Fruit fly (Drosophila melanogaster) whole organism, embryonic: Measurements from ENCODE around the gene Neurl4.
A peak's percentile ranks its signal among the peaks of the same experiment; 100 is the strongest.

ENCODE experiments used
- Adf1 ChIP-seq: fragments of 200-800 bp; sonication (Bioruptor generic); IDR thresholded peaks from 2 replicates; pipeline ENCODE4 v1.3.6; 2022; ENCODE audit warnings: missing biosample characterization, missing genetic modification characterization
- BEAF-32 ChIP-seq: fragments of 200-800 bp; sonication (Bioruptor generic); optimal IDR thresholded peaks from 3 replicates; lab custom pipeline; 2017; ENCODE audit warnings: missing biosample characterization, missing genetic modification characterization, mild to moderate bottlenecking, moderate library complexity, missing genetic modification reagents
- CG10267 ChIP-seq: fragments of 200-800 bp; sonication (Bioruptor generic); optimal IDR thresholded peaks from 2 replicates; lab custom pipeline; 2018; ENCODE audit warnings: missing biosample characterization, mild to moderate bottlenecking, missing genetic modification characterization, moderate library complexity
- CG11504 ChIP-seq: fragments of 200-800 bp; sonication (Bioruptor generic); optimal IDR thresholded peaks from 3 replicates; lab custom pipeline; 2019; ENCODE audit warnings: missing biosample characterization, mild to moderate bottlenecking, missing genetic modification characterization, moderate library complexity
- CG12104 ChIP-seq: fragments of 200-800 bp; sonication (Bioruptor generic); optimal IDR thresholded peaks from 3 replicates; lab custom pipeline; 2016; ENCODE audit warnings: missing biosample characterization, missing genetic modification characterization
- CG12391 ChIP-seq: fragments of 200-800 bp; sonication (Bioruptor generic); optimal IDR thresholded peaks from 3 replicates; lab custom pipeline; 2018; ENCODE audit warnings: missing biosample characterization, mild to moderate bottlenecking, missing genetic modification characterization, moderate library complexity
- CG1603 ChIP-seq: fragments of 200-800 bp; sonication (Bioruptor generic); optimal IDR thresholded peaks from 2 replicates; lab custom pipeline; 2019; ENCODE audit warnings: missing biosample characterization, mild to moderate bottlenecking, missing genetic modification characterization, moderate library complexity
- CG17802 ChIP-seq: fragments of 200-800 bp; sonication (Bioruptor generic); optimal IDR thresholded peaks from 2 replicates; lab custom pipeline; 2018; ENCODE audit warnings: missing biosample characterization, mild to moderate bottlenecking, missing genetic modification characterization, moderate library complexity
- CG17912 ChIP-seq: fragments of 200-800 bp; sonication (Bioruptor generic); optimal IDR thresholded peaks from 2 replicates; lab custom pipeline; 2018; ENCODE audit warnings: missing biosample characterization, mild to moderate bottlenecking, missing genetic modification characterization
- CG18476 ChIP-seq: fragments of 200-800 bp; sonication (Bioruptor generic); optimal IDR thresholded peaks from 2 replicates; lab custom pipeline; 2016; ENCODE audit warnings: missing biosample characterization, mild to moderate bottlenecking, missing genetic modification characterization
- CG2116 ChIP-seq: fragments of 200-800 bp; sonication (Bioruptor generic); optimal IDR thresholded peaks from 3 replicates; lab custom pipeline; 2018; ENCODE audit warnings: missing biosample characterization, mild to moderate bottlenecking, missing genetic modification characterization
- CG34422 ChIP-seq: fragments of 200-800 bp; sonication (Bioruptor generic); IDR thresholded peaks from 3 replicates; pipeline ENCODE4 v1.3.6; 2022; ENCODE audit warnings: missing biosample characterization, missing genetic modification characterization
- CG6813 ChIP-seq: fragments of 200-800 bp; sonication (Bioruptor generic); optimal IDR thresholded peaks from 2 replicates; lab custom pipeline; 2017; ENCODE audit warnings: missing biosample characterization, missing genetic modification characterization, mild to moderate bottlenecking, moderate library complexity, missing genetic modification reagents
- CG7786 ChIP-seq: fragments of 200-800 bp; sonication (Bioruptor generic); optimal IDR thresholded peaks from 2 replicates; lab custom pipeline; 2016; ENCODE audit warnings: missing biosample characterization, missing genetic modification characterization
- CG7839 ChIP-seq: fragments of 200-800 bp; sonication (Bioruptor generic); optimal IDR thresholded peaks from 3 replicates; lab custom pipeline; 2018; ENCODE audit warnings: missing biosample characterization, mild to moderate bottlenecking, missing genetic modification characterization, moderate library complexity
- CG8089 ChIP-seq: fragments of 200-800 bp; sonication (Bioruptor generic); optimal IDR thresholded peaks from 3 replicates; lab custom pipeline; 2016; ENCODE audit warnings: missing biosample characterization, missing genetic modification characterization
- CG9609 ChIP-seq: fragments of 200-800 bp; sonication (Bioruptor generic); optimal IDR thresholded peaks from 3 replicates; lab custom pipeline; 2016; ENCODE audit warnings: missing biosample characterization, missing genetic modification characterization
- Dp ChIP-seq: fragments of 200-800 bp; sonication (Bioruptor generic); optimal IDR thresholded peaks from 2 replicates; lab custom pipeline; 2018; ENCODE audit warnings: missing biosample characterization, mild to moderate bottlenecking, missing genetic modification characterization, moderate library complexity
- E2f2 ChIP-seq: fragments of 200-800 bp; sonication (Bioruptor generic); IDR thresholded peaks from 2 replicates; pipeline ENCODE4 v1.3.6; 2022; ENCODE audit warnings: missing biosample characterization, missing genetic modification characterization
- ERR ChIP-seq: fragments of 200-800 bp; sonication (Bioruptor generic); optimal IDR thresholded peaks from 2 replicates; lab custom pipeline; 2016; ENCODE audit warnings: missing biosample characterization, missing genetic modification characterization
- Hr51 ChIP-seq, 2 experiments: fragments of 200-800 bp; sonication (Bioruptor generic); optimal IDR thresholded peaks; 2 replicates in 1 of 2; 3 replicates in 1 of 2; lab custom pipeline; 2016 to 2018; ENCODE audit warnings: missing biosample characterization in 2 of 2, missing genetic modification characterization in 2 of 2, mild to moderate bottlenecking in 1 of 2, moderate library complexity in 1 of 2
- Hr78 ChIP-seq, 2 experiments: fragments of 200-800 bp in 1 of 2; fragments of >200 bp in 1 of 2; sonication (Bioruptor generic) in 1 of 2; optimal IDR thresholded peaks; 2 replicates each; lab custom pipeline; 2017 to 2019; ENCODE audit warnings: missing biosample characterization in 2 of 2, missing genetic modification characterization in 2 of 2, mild to moderate bottlenecking in 1 of 2, moderate library complexity in 1 of 2
- MBD-R2 ChIP-seq: fragments of 200-800 bp; sonication (Bioruptor generic); IDR thresholded peaks from 2 replicates; pipeline ENCODE4 v1.3.6; 2022; ENCODE audit warnings: missing biosample characterization, missing genetic modification characterization
- MESR4 ChIP-seq: fragments of 200-800 bp; sonication (Bioruptor generic); optimal IDR thresholded peaks from 2 replicates; lab custom pipeline; 2018; ENCODE audit warnings: missing biosample characterization, mild to moderate bottlenecking, missing genetic modification characterization, moderate library complexity
- MTF-1 ChIP-seq: fragments of 200-800 bp; sonication (Bioruptor generic); optimal IDR thresholded peaks from 2 replicates; lab custom pipeline; 2018; ENCODE audit warnings: missing biosample characterization, mild to moderate bottlenecking, missing genetic modification characterization, borderline replicate concordance
- Myb ChIP-seq: fragments of 200-800 bp; sonication (Bioruptor generic); optimal IDR thresholded peaks from 2 replicates; lab custom pipeline; 2016; ENCODE audit warnings: missing biosample characterization, missing genetic modification characterization
- Neu2 ChIP-seq: fragments of 200-800 bp; sonication (Bioruptor generic); optimal IDR thresholded peaks from 3 replicates; lab custom pipeline; 2016; ENCODE audit warnings: missing biosample characterization, missing genetic modification characterization, borderline replicate concordance
- Ptx1 ChIP-seq: fragments of 200-800 bp; sonication (Bioruptor generic); IDR thresholded peaks from 2 replicates; pipeline ENCODE4 v1.3.6; 2022; ENCODE audit warnings: missing biosample characterization, missing genetic modification characterization
- Rfx ChIP-seq: fragments of 200-800 bp; sonication (Bioruptor generic); IDR thresholded peaks from 2 replicates; pipeline ENCODE4 v1.3.6; 2022; ENCODE audit warnings: missing biosample characterization, missing genetic modification characterization
- Sry-δ ChIP-seq: fragments of 200-800 bp; sonication (Bioruptor generic); optimal IDR thresholded peaks from 2 replicates; lab custom pipeline; 2016; ENCODE audit warnings: missing biosample characterization, missing genetic modification characterization
- YL-1 ChIP-seq: fragments of 200-800 bp; sonication (Bioruptor generic); optimal IDR thresholded peaks from 3 replicates; lab custom pipeline; 2017; ENCODE audit warnings: missing biosample characterization, mild to moderate bottlenecking, missing genetic modification characterization
- ab ChIP-seq: fragments of 200-800 bp; sonication (Bioruptor generic); optimal IDR thresholded peaks from 2 replicates; lab custom pipeline; 2016; ENCODE audit warnings: missing biosample characterization, missing genetic modification characterization
- amos ChIP-seq: fragments of 200-800 bp; sonication (Bioruptor generic); IDR thresholded peaks from 2 replicates; pipeline ENCODE4 v1.3.6; 2022; ENCODE audit warnings: missing biosample characterization, missing genetic modification characterization; ENCODE audit not compliant: partially characterized antibody
- ase ChIP-seq: fragments of 200-800 bp; sonication (Bioruptor generic); IDR thresholded peaks from 3 replicates; pipeline ENCODE4 v1.3.6; 2022; ENCODE audit warnings: missing biosample characterization, missing genetic modification characterization
- bowl ChIP-seq: fragments of 200-800 bp; sonication (Bioruptor generic); IDR thresholded peaks from 2 replicates; pipeline ENCODE4 v1.3.6; 2022; ENCODE audit warnings: missing biosample characterization, missing genetic modification characterization
- bsh ChIP-seq, 2 experiments: fragments of 200-800 bp; sonication (Bioruptor generic); optimal IDR thresholded peaks; 2 replicates each; lab custom pipeline; 2017 to 2018; ENCODE audit warnings: mild to moderate bottlenecking in 2 of 2, missing biosample characterization in 2 of 2, missing genetic modification characterization in 2 of 2, moderate library complexity in 1 of 2
- chif ChIP-seq, 2 experiments: fragments of 200-800 bp; sonication (Bioruptor generic); optimal IDR thresholded peaks; 3 replicates each; lab custom pipeline; 2016; ENCODE audit warnings: missing biosample characterization in 2 of 2, missing genetic modification characterization in 2 of 2
- chn ChIP-seq: fragments of 200-800 bp; sonication (Bioruptor generic); optimal IDR thresholded peaks from 2 replicates; lab custom pipeline; 2016; ENCODE audit warnings: missing biosample characterization, missing genetic modification characterization
- crol ChIP-seq: fragments of 200-800 bp; sonication (Bioruptor generic); IDR thresholded peaks from 2 replicates; pipeline ENCODE4 v1.3.6; 2022; ENCODE audit warnings: missing biosample characterization, missing genetic modification characterization
- crp ChIP-seq, 2 experiments: fragments of 200-800 bp; sonication (Bioruptor generic); optimal IDR thresholded peaks; 2 replicates in 1 of 2; 3 replicates in 1 of 2; lab custom pipeline; 2017; ENCODE audit warnings: missing biosample characterization in 2 of 2, missing genetic modification characterization in 2 of 2, mild to moderate bottlenecking in 1 of 2, moderate library complexity in 1 of 2
- cwo ChIP-seq: fragments of 200-800 bp; sonication (Bioruptor generic); optimal IDR thresholded peaks from 3 replicates; lab custom pipeline; 2017; ENCODE audit warnings: missing biosample characterization, missing genetic modification characterization, mild to moderate bottlenecking, moderate library complexity, missing genetic modification reagents
- fru ChIP-seq: fragments of >200 bp; optimal IDR thresholded peaks from 2 replicates; lab custom pipeline; 2017
- gfzf ChIP-seq: fragments of 200-800 bp; sonication (Bioruptor generic); optimal IDR thresholded peaks from 2 replicates; lab custom pipeline; 2016; ENCODE audit warnings: missing biosample characterization, mild to moderate bottlenecking, missing genetic modification characterization, moderate library complexity
- insv ChIP-seq, 2 experiments: fragments of 200-800 bp; sonication (Bioruptor generic); optimal IDR thresholded peaks; 3 replicates each; lab custom pipeline; 2016 to 2018; ENCODE audit warnings: missing biosample characterization in 2 of 2, missing genetic modification characterization in 2 of 2
- sens ChIP-seq: fragments of 200-800 bp; sonication (Bioruptor generic); peaks from one replicate; lab custom pipeline; 2016; ENCODE audit warnings: missing biosample characterization, missing genetic modification characterization
- sim ChIP-seq: fragments of 200-800 bp; sonication (Bioruptor generic); IDR thresholded peaks from 2 replicates; pipeline ENCODE4 v1.3.6; 2022; ENCODE audit warnings: missing biosample characterization, missing genetic modification characterization
- so ChIP-seq: fragments of 200-800 bp; sonication (Bioruptor generic); IDR thresholded peaks from 3 replicates; pipeline ENCODE4 v1.3.6; 2022; ENCODE audit warnings: missing biosample characterization, missing genetic modification characterization
- sob ChIP-seq: fragments of 200-800 bp; sonication (Bioruptor generic); IDR thresholded peaks from 2 replicates; pipeline ENCODE4 v1.3.6; 2022; ENCODE audit warnings: missing biosample characterization, missing genetic modification characterization
- stwl ChIP-seq: fragments of 200-800 bp; sonication (Bioruptor generic); optimal IDR thresholded peaks from 3 replicates; lab custom pipeline; 2018; ENCODE audit warnings: missing biosample characterization, mild to moderate bottlenecking, missing genetic modification characterization, moderate library complexity

Neurl4 gene

DNA sequence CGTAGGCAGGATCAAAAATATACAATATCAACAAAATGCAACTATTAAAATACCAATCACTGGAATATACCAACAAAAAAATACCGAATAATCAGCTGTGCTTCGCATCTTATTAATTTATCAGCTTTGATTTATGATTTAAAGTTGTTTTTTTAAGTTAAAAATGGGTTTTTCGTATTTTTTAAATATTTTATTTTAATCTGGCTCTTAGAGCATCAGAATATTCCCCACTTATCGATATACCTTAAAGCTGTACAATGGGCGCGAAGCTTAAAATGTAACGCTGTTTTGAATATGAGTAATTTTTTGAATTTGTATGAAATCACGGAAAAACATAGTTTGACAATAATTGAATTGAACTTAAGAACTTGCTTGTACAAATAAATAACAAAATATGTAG is 50.5 kb downstream of the Neurl4 start, which contains the start of gene CG17359:
TSS of gene CG17359 (minus strand) at position 48 of the 400 bp plus-strand sequence.
- TF ChIP-seq CG2116 (GFP tag; lab: Kevin White, UChicago) (peak; percentile 78), Dp (peak; percentile 39), gfzf (GFP tag; lab: Kevin White, UChicago) (peak; percentile 18), CG7839 (tag; lab: Kevin White, UChicago) (no peak), E2f2 (GFP tag; lab: Robert Waterston, UW) (peak; percentile 63; the same call in 1 of the 2 replicates), Rfx (GFP tag; lab: Robert Waterston, UW) (no peak), crp (GFP tag; optimal IDR thresholded peaks at IDR 0.05; lab: Kevin White, UChicago) (peak in 1 of 2 experiments; percentile 73), sens (GFP tag; lab: Kevin White, UChicago) (peak; percentile 59), MTF-1 (no peak), stwl (tag; lab: Kevin White, UChicago) (peak; percentile 14), BEAF-32 (GFP tag; lab: Kevin White, UChicago) (peak; percentile 5), Sry-δ (GFP tag; lab: Kevin White, UChicago) (no peak)

DNA sequence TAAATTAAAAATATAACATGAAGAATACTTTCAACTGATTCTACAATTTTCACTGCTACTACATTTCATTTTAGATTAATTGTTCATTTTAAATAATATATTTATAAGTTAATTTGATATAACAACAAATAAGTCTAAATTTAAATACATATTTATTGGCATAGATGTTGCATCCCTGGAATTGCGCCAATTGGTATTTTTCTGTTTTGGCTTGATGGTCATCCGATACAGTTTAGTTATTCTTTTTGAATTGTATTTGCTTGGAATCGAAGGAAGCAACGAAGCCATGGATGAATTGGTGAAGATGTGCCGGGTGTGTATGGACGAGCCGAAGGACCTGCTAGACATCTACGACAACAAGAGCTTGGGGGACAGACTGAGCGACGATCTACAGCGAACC is 52.7 kb downstream of the Neurl4 start, which contains the start of gene CG17361:
TSS of gene CG17361 (plus strand) at position 200 of the 400 bp plus-strand sequence.
- TF ChIP-seq Hr51 (GFP tag; optimal IDR thresholded peaks at IDR 0.05; lab: Kevin White, UChicago) (no peak), Neu2 (GFP tag; lab: Kevin White, UChicago) (no peak), ERR (GFP tag; lab: Kevin White, UChicago) (no peak), E2f2 (GFP tag; lab: Robert Waterston, UW) (peak; percentile 64), CG8089 (GFP tag; lab: Kevin White, UChicago) (no peak), MESR4 (GFP tag; lab: Kevin White, UChicago) (peak; percentile 8), Myb (no peak), Ptx1 (GFP tag; lab: Robert Waterston, UW) (peak; percentile 27; the same call in 1 of the 2 replicates), crol (GFP tag; lab: Robert Waterston, UW) (no peak), CG9609 (GFP tag; lab: Kevin White, UChicago) (no peak), CG1603 (tag; lab: Kevin White, UChicago) (peak; percentile 20), CG11504 (tag; lab: Kevin White, UChicago) (peak; percentile 26), bowl (GFP tag; lab: Robert Waterston, UW) (no peak), CG12391 (tag; lab: Kevin White, UChicago) (peak; percentile 26), YL-1 (GFP tag; lab: Kevin White, UChicago) (no peak), CG7786 (no peak), cwo (GFP tag; lab: Kevin White, UChicago) (no peak), CG34422 (GFP tag; lab: Robert Waterston, UW) (peak; percentile 12; the same call in 1 of the 3 replicates), ase (GFP tag; lab: Robert Waterston, UW) (no peak), CG17802 (no peak), fru (lab: Kevin White, UChicago) (no peak), so (GFP tag; lab: Robert Waterston, UW) (no peak), bsh (GFP tag; optimal IDR thresholded peaks at IDR 0.05; lab: Kevin White, UChicago) (no peak), CG17912 (GFP tag; lab: Kevin White, UChicago) (no peak), ab (no peak), sob (GFP tag; lab: Robert Waterston, UW) (no peak), Hr78 (GFP tag; optimal IDR thresholded peaks at IDR 0.05; lab: Kevin White, UChicago) (no peak), CG6813 (GFP tag; lab: Kevin White, UChicago) (no peak), amos (GFP tag; lab: Robert Waterston, UW) (no peak), MBD-R2 (peak; percentile 77), chn (GFP tag; lab: Kevin White, UChicago) (no peak), Adf1 (GFP tag; lab: Robert Waterston, UW) (no peak), chif (GFP tag; optimal IDR thresholded peaks at IDR 0.05; lab: Kevin White, UChicago) (no peak), CG10267 (tag; lab: Kevin White, UChicago) (no peak), insv (GFP tag; optimal IDR thresholded peaks at IDR 0.05; lab: Kevin White, UChicago) (no peak), CG18476 (GFP tag; lab: Kevin White, UChicago) (no peak), sim (GFP tag; lab: Robert Waterston, UW) (no peak), CG12104 (no peak)
